Fruit fly (Drosophila melanogaster): Measurements from ENCODE around the gene CG9801.

Gene CG9801

dm6 chr3R:8694110-8694826 is 53.2 kb downstream of the CG9801 start (continued):
- TF ChIP-seq Ets21C (GFP tag; optimal IDR thresholded peaks at IDR 0.05) (no peak), eg (GFP tag; IDR thresholded peaks at IDR 0.05) (peak; percentile 99), CG11902 (GFP tag; optimal IDR thresholded peaks at IDR 0.05) (no peak), CG11294 (GFP tag; IDR thresholded peaks at IDR 0.05) (peak; percentile 68; the same call in 1 of the 2 replicates), fd59A (GFP tag; optimal IDR thresholded peaks at IDR 0.05) (peak; percentile 42), lz (GFP tag; optimal IDR thresholded peaks at IDR 0.05) (no peak), fkh (GFP tag; optimal IDR thresholded peaks at IDR 0.05) (peak; percentile 3), CG3032 (tag; optimal IDR thresholded peaks at IDR 0.05) (peak; percentile 75), CG6276 (GFP tag; optimal IDR thresholded peaks at IDR 0.05) (peak; percentile 95), dac (GFP tag; optimal IDR thresholded peaks at IDR 0.05) (peak; percentile 62), dsx (GFP tag; optimal IDR thresholded peaks at IDR 0.05; ENCODE audit: poor library complexity, severe bottlenecking) (no peak), CG7368 (GFP tag; optimal IDR thresholded peaks at IDR 0.05) (peak; percentile 84), Eip75B (GFP tag; optimal IDR thresholded peaks at IDR 0.05) (peak; percentile 55), Sox14 (GFP tag; optimal IDR thresholded peaks at IDR 0.05) (peak; percentile 9), pdm3 (GFP tag; optimal IDR thresholded peaks at IDR 0.05) (peak; percentile 77), CG8319 (GFP tag; optimal IDR thresholded peaks at IDR 0.05) (peak; percentile 35), Hr4 (GFP tag; optimal IDR thresholded peaks at IDR 0.05) (peak; percentile 65), CG6854 (GFP tag; optimal IDR thresholded peaks at IDR 0.05) (no peak), acj6 (GFP tag; optimal IDR thresholded peaks at IDR 0.05) (peak; percentile 21), CG3919 (GFP tag; optimal IDR thresholded peaks at IDR 0.05) (peak; percentile 80), Gug (GFP tag; IDR thresholded peaks at IDR 0.05) (peak; percentile 80), CG6792 (GFP tag; optimal IDR thresholded peaks at IDR 0.05) (peak; percentile 16), esn (GFP tag; optimal IDR thresholded peaks at IDR 0.05) (no peak), spab (GFP tag; optimal IDR thresholded peaks at IDR 0.05) (peak; percentile 88), Hr38 (GFP tag; optimal IDR thresholded peaks at IDR 0.05) (no peak), CG4318 (GFP tag; optimal IDR thresholded peaks at IDR 0.05) (peak; percentile 19)

dm6 chr3R:8686446-8686845 is 61.0 kb downstream of the CG9801 start:
- no peak for TF ChIP-seq Gug (GFP tag; IDR thresholded peaks at IDR 0.05)
- TF ChIP-seq Smox (GFP tag; optimal IDR thresholded peaks at IDR 0.05) = no peak
- TF ChIP-seq CG3919 (GFP tag; optimal IDR thresholded peaks at IDR 0.05) = no peak
- TF ChIP-seq CG8632 (GFP tag; optimal IDR thresholded peaks at IDR 0.05) = no peak
- no peak for TF ChIP-seq OdsH (GFP tag; optimal IDR thresholded peaks at IDR 0.05)
- no peak for TF ChIP-seq CG10631 (GFP tag; optimal IDR thresholded peaks at IDR 0.05)
- no peak for TF ChIP-seq acj6 (GFP tag; optimal IDR thresholded peaks at IDR 0.05)
- TF ChIP-seq CG11294 (GFP tag; IDR thresholded peaks at IDR 0.05) = no peak
- no peak for TF ChIP-seq eg (GFP tag; IDR thresholded peaks at IDR 0.05)
- TF ChIP-seq CG32006 (GFP tag; optimal IDR thresholded peaks at IDR 0.05) = no peak
- TF ChIP-seq Eip93F (GFP tag; optimal IDR thresholded peaks at IDR 0.05) = no peak
- TF ChIP-seq CG8319 (GFP tag; optimal IDR thresholded peaks at IDR 0.05) = no peak
- no peak for TF ChIP-seq CG16779 (tag; optimal IDR thresholded peaks at IDR 0.05)
- no peak for TF ChIP-seq Met (GFP tag; optimal IDR thresholded peaks at IDR 0.05)
